Worm (Caenorhabditis elegans): ENCODE measurements around the gene srbc-58.

srbc-58 gene

DNA sequence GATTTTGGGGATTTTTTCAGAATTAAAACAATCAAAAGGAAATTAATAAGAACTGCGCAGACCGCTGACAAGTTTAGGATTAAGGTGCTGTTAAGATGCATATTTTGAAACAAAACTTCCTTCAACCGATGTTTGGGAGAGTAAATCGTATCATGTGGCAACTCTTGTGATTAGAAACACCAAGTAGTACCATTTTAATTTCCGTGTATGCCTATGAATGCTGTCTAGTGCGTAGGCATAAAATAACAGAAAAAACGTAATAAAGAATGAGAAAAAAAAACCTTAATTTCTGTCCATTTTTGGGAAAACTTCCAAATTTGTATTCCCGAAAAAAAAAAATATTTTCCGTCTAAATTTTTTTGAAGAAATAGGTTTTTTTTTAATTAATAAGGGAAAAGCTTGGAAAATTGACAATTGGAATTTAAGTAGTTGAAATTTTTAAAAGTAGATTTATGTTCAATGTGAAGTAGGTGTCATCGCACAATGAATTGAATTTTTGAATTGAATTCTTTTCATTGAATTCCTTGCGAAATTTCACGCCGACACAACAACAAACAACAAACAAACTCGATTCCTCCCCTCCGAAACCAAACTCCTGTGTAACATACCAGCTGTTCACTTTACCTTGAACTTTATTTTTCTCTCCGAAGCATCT is 22.0 kb upstream of the srbc-58 start, which contains the start of the genes str-262 and srp-1:
str-262 (minus strand) TSS at position 101 of the 655 bp plus-strand sequence.
srp-1 (plus strand) TSS at position 605 of the 655 bp plus-strand sequence.
- TF ChIP-seq tbx-2 (tag; optimal IDR thresholded peaks at IDR 0.05) = no peak
- TF ChIP-seq nhr-77 (tag; optimal IDR thresholded peaks at IDR 0.05) = no peak
- TF ChIP-seq mep-1 (tag; optimal IDR thresholded peaks at IDR 0.05) = no peak
- TF ChIP-seq efl-1 (optimal IDR thresholded peaks at IDR 0.05) = no peak
- no peak for TF ChIP-seq efl-1 (GFP tag; optimal IDR thresholded peaks at IDR 0.05 in 1 of 2)
- no peak for TF ChIP-seq F16B12.6 (tag; optimal IDR thresholded peaks at IDR 0.05)
- TF ChIP-seq nhr-76 (tag; optimal IDR thresholded peaks at IDR 0.05) = no peak
- TF ChIP-seq ets-5 (GFP tag; IDR thresholded peaks at IDR 0.05) = no peak
- TF ChIP-seq tlp-1 (tag; optimal IDR thresholded peaks at IDR 0.05) = no peak

DNA sequence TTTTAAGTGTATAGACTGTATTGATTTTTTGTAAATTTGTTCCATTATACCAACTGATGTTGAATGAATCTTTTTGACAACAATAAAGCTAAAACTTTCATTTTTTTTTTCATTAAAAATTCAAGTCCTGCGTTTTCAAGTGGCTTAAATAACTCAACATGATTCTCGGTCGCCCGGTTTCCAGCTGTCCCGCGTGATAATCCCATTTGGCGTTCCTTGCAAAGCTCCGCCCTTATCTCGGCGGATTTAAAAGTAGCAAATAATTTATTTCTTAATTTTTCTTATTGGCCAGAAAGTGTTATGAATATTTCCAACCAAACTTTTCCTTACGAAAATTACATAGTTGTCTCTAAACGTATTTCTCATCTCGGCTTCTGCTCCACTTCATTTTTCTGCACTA is 18.6 kb upstream of the srbc-58 start, which contains the start of gene str-20:
str-20 (plus strand) TSS at position 301 of the 400 bp plus-strand sequence.
- no peak for TF ChIP-seq isw-1 (GFP tag; IDR thresholded peaks at IDR 0.05)
- no peak for TF ChIP-seq unc-62 (GFP tag; optimal IDR thresholded peaks at IDR 0.05)

DNA sequence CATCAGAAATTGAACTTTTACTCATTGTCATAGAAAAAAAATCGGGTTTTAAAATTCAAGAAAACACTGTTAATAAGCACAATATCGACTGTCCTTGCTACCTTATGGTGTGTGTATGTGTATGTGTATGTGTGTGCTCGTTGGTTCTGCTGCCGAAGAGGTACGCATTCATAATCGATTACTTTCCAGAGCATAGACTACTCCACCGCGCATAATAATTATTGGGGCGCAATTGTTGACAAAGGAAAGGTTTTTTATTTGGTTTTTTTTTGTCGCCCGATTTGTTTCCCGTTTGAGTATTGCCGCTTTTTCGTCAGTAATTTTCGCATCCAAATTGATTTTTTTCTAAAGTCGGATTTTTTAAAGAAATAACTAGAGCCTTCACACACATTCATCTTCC is 13.6 kb upstream of the srbc-58 start, which contains the start of gene C05E4.15:
C05E4.15 (minus strand) TSS at position 101 of the 400 bp plus-strand sequence.
- TF ChIP-seq sptf-1 (tag; optimal IDR thresholded peaks at IDR 0.05) (no peak), unc-130 (tag; optimal IDR thresholded peaks at IDR 0.05) (no peak), snu-23 (GFP tag; optimal IDR thresholded peaks at IDR 0.05) (no peak), alr-1 (tag; optimal IDR thresholded peaks at IDR 0.05; ENCODE audit: borderline replicate concordance) (no peak), vab-15 (tag; optimal IDR thresholded peaks at IDR 0.05) (no peak), hlh-4 (tag; optimal IDR thresholded peaks at IDR 0.05) (no peak), mep-1 (tag; optimal IDR thresholded peaks at IDR 0.05) (no peak)

DNA sequence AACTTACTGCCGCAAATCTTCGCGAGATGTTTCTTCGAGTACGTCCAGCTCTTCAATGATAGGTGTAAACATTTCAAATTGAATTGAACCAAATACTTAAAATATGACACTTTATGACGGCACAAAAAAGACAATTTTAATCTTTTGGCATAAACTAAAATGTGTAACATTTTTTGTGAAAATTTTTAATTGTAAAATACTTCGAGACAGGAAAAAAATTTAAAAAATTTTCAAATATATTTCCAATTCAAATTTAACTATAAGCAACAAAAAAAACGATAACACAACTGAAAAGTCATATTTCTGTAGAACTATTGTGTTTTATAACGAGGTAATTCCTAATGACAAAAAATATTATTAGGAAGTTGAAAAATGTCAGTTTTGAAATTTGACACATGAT is 12.9 kb upstream of the srbc-58 start, which contains the start of gene C05E4.12:
C05E4.12 (minus strand) TSS at position 101 of the 400 bp plus-strand sequence.
- no peak for TF ChIP-seq C16A3.4 (tag; optimal IDR thresholded peaks at IDR 0.05)
- no peak for TF ChIP-seq xbp-1 (tag; optimal IDR thresholded peaks at IDR 0.05)
- TF ChIP-seq alr-1 (tag; optimal IDR thresholded peaks at IDR 0.05; ENCODE audit: borderline replicate concordance) = no peak
- no peak for TF ChIP-seq lin-39 (tag; optimal IDR thresholded peaks at IDR 0.05)
- TF ChIP-seq C04F5.9 (tag; optimal IDR thresholded peaks at IDR 0.05) = no peak
- no peak for TF ChIP-seq tbx-2 (tag; optimal IDR thresholded peaks at IDR 0.05)
- no peak for TF ChIP-seq ces-1 (GFP tag; optimal IDR thresholded peaks at IDR 0.05)

DNA sequence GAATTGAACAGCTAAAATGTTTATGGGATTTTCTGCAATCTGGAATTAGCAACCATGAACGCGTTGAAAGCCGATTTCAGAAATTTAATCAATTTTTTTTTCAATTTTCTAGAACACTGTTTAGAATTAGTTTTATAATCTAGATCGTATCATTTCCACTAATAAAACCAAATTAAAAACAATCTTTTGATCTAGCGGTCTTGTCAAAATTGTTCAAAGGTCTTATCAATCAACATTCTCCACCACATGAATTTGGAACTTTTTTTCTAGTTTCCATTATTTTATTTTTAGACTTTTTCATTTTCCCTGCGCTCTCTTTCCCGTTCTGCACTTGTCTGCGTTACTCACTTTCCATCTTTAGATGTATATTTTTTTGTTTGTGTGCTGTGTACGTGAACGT is 12.5 kb upstream of the srbc-58 start, which contains the start of gene srp-2:
srp-2 (plus strand) TSS at position 301 of the 400 bp plus-strand sequence.
- TF ChIP-seq mef-2 (tag; optimal IDR thresholded peaks at IDR 0.05) (no peak), nhr-85 (tag) (no peak), blmp-1 (tag; optimal IDR thresholded peaks at IDR 0.05) (no peak), unc-62 (GFP tag; optimal IDR thresholded peaks at IDR 0.05) (no peak), elt-2 (tag; optimal IDR thresholded peaks at IDR 0.05) (no peak), unc-30 (tag; optimal IDR thresholded peaks at IDR 0.05) (no peak), alr-1 (tag; optimal IDR thresholded peaks at IDR 0.05; ENCODE audit: borderline replicate concordance) (no peak), ceh-8 (GFP tag; optimal IDR thresholded peaks at IDR 0.05) (no peak), nhr-47 (tag; optimal IDR thresholded peaks at IDR 0.05) (no peak), lsy-2 (tag; optimal IDR thresholded peaks at IDR 0.05) (no peak)

DNA sequence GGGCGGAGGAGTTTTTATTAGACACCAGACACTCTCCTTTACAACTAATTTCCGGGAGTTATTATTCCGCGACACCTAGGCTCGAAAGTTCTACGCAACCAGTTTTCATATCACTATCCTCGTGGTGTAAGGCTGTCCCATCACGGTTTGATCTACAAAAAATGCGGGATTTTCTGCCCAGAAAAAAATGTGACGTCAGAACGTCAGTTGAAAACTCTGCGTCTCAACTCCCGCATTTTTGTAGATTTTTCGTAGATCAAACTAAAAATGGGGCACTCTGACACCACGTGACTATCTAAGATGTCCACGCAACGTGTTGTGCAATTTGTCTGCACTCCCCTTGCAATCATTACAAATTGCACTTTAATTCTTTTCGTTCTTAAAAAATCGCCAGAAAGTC is 10.1 kb upstream of the srbc-58 start, which contains the start of gene str-238:
str-238 (plus strand) TSS at position 301 of the 400 bp plus-strand sequence.
- peak; percentile 2 for TF ChIP-seq nhr-85 (tag)
- no peak for TF ChIP-seq lin-13 (GFP tag; optimal IDR thresholded peaks at IDR 0.05)
